Worm (Caenorhabditis elegans) whole organism, early embryonic: Measurements from ENCODE around the gene fbxl-1.

Experiments
- B0310.2 ChIP-seq: sonication (generic microtip); optimal IDR thresholded peaks from 2 replicates; lab custom pipeline; 2016; ENCODE audit warnings: mild to moderate bottlenecking, missing genetic modification characterization, missing compliant biosample characterization
- F13C5.2 ChIP-seq: sonication (generic microtip); optimal IDR thresholded peaks from 2 replicates; lab custom pipeline; 2017; ENCODE audit warnings: mild to moderate bottlenecking, missing genetic modification characterization, inconsistent platforms, missing compliant biosample characterization
- aly-1 ChIP-seq: sonication (generic microtip); optimal IDR thresholded peaks from 2 replicates; lab custom pipeline; 2016; ENCODE audit warnings: missing genetic modification characterization, missing compliant biosample characterization
- ama-1 ChIP-seq: fragments of 150-350 bp; optimal IDR thresholded peaks from 2 replicates; lab custom pipeline; 2014
- ceh-13 ChIP-seq: fragments of 200-800 bp; sonication (Bioruptor generic); optimal IDR thresholded peaks from 2 replicates; lab custom pipeline; 2018; ENCODE audit warnings: mild to moderate bottlenecking, missing genetic modification characterization, missing compliant biosample characterization
- ceh-36 ChIP-seq: sonication (generic microtip); optimal IDR thresholded peaks from 2 replicates; lab custom pipeline; 2016; ENCODE audit warnings: missing genetic modification characterization, inconsistent platforms, missing compliant biosample characterization
- ets-7 ChIP-seq: sonication (generic microtip); optimal IDR thresholded peaks from 2 replicates; lab custom pipeline; 2016; ENCODE audit warnings: missing genotype, missing genetic modification characterization, missing compliant biosample characterization
- flt-1 ChIP-seq: fragments of 200-800 bp; sonication (Bioruptor generic); IDR thresholded peaks from 2 replicates; pipeline ENCODE4 v1.3.6; 2022; ENCODE audit warnings: missing genetic modification characterization, missing compliant biosample characterization
- hmbx-1 ChIP-seq: sonication (generic microtip); optimal IDR thresholded peaks from 2 replicates; lab custom pipeline; 2016; ENCODE audit warnings: mild to moderate bottlenecking, missing genetic modification characterization, missing compliant biosample characterization
- hmg-4 ChIP-seq: fragments of 200-800 bp; sonication (Bioruptor generic); optimal IDR thresholded peaks from 2 replicates; lab custom pipeline; 2018; ENCODE audit warnings: mild to moderate bottlenecking, missing genetic modification characterization, missing compliant biosample characterization
- hnd-1 ChIP-seq: sonication (generic microtip); optimal IDR thresholded peaks from 2 replicates; lab custom pipeline; 2016; ENCODE audit warnings: missing genetic modification characterization, missing compliant biosample characterization
- pes-1 ChIP-seq: fragments of 200-800 bp; sonication (Bioruptor generic); IDR thresholded peaks from 2 replicates; pipeline ENCODE4 v1.3.6; 2022; ENCODE audit warnings: missing genetic modification reagents, missing genetic modification characterization, missing compliant biosample characterization
- scrt-1 ChIP-seq: fragments of 200-800 bp; sonication (Bioruptor generic); IDR thresholded peaks from 2 replicates; pipeline ENCODE4 v1.3.6; 2022; ENCODE audit warnings: missing genetic modification characterization, missing compliant biosample characterization
- sea-1 ChIP-seq: fragments of 200-800 bp; sonication (Bioruptor generic); conservative IDR thresholded peaks from 2 replicates; pipeline ENCODE4 v1.3.6; 2022; ENCODE audit warnings: missing genetic modification characterization, missing compliant biosample characterization
- tbx-11 ChIP-seq: fragments of 200-800 bp; sonication (Bioruptor generic); IDR thresholded peaks from 2 replicates; pipeline ENCODE4 v1.3.6; 2022; ENCODE audit warnings: missing genetic modification characterization, missing compliant biosample characterization
- tbx-37 ChIP-seq: fragments of 200-800 bp; sonication (Bioruptor generic); conservative IDR thresholded peaks from 2 replicates; pipeline ENCODE4 v1.3.6; 2022; ENCODE audit warnings: missing genetic modification reagents, missing genetic modification characterization, missing compliant biosample characterization
- tra-4 ChIP-seq: sonication (generic microtip); optimal IDR thresholded peaks from 2 replicates; lab custom pipeline; 2017; ENCODE audit warnings: missing genetic modification characterization, missing compliant biosample characterization

The fbxl-1 gene

ce11 chrIII:8247051-8247450, 19.4 kb downstream of the fbxl-1 start, which contains the start of gene C02F5.13:
C02F5.13 (plus strand) TSS chrIII:8247351.
- TF ChIP-seq pes-1 (GFP tag; lab: Robert Waterston, UW) (no peak), hmg-4 (GFP tag; lab: Kevin White, UChicago) (no peak), scrt-1 (no peak), B0310.2 (tag; lab: Kevin White, UChicago) (no peak), tbx-37 (GFP tag; lab: Robert Waterston, UW) (no peak), ceh-13 (no peak), hmbx-1 (no peak), ets-7 (tag; lab: Kevin White, UChicago) (no peak), tra-4 (tag; lab: Kevin White, UChicago) (no peak), aly-1 (tag; lab: Kevin White, UChicago) (no peak), hnd-1 (no peak), ceh-36 (no peak), flt-1 (GFP tag; lab: Robert Waterston, UW) (no peak), tbx-11 (GFP tag; lab: Robert Waterston, UW) (no peak), sea-1 (GFP tag; lab: Robert Waterston, UW) (no peak), F13C5.2 (tag; lab: Kevin White, UChicago) (no peak), ama-1 (lab: Kevin White, UChicago) (no peak)

- TF ChIP-seq tbx-37 (GFP tag; lab: Robert Waterston, UW) (no peak), ama-1 (lab: Kevin White, UChicago) (no peak), ceh-13 (no peak), ets-7 (tag; lab: Kevin White, UChicago) (no peak), F13C5.2 (tag; lab: Kevin White, UChicago) (no peak), pes-1 (GFP tag; lab: Robert Waterston, UW) (no peak), ceh-36 (no peak), B0310.2 (tag; lab: Kevin White, UChicago) (no peak), scrt-1 (no peak)
These were observed 21.8 kb downstream of the fbxl-1 start, which contains the start of the genes C02F5.10 and C02F5.2 for ce11 chrIII:8249381-8249780. C02F5.10 (minus strand) TSS chrIII:8249481. C02F5.2 (plus strand) TSS chrIII:8249619.

ce11 chrIII:8250007-8250683, 22.5 kb downstream of the fbxl-1 start, which contains the start of gene knl-1:
knl-1 (plus strand) TSS chrIII:8250632.
- TF ChIP-seq hmbx-1 (no peak), sea-1 (GFP tag; lab: Robert Waterston, UW) (no peak), F13C5.2 (tag; lab: Kevin White, UChicago) (peak; percentile 51), hmg-4 (GFP tag; lab: Kevin White, UChicago) (peak; percentile 54)

ce11 chrIII:8254938-8255337, 27.3 kb downstream of the fbxl-1 start, which contains the start of gene F09G8.5:
F09G8.5 (plus strand) TSS chrIII:8254975.
- TF ChIP-seq sea-1 (GFP tag; lab: Robert Waterston, UW): no peak
- TF ChIP-seq ceh-36: no peak
- no peak for TF ChIP-seq tbx-11 (GFP tag; lab: Robert Waterston, UW)
- TF ChIP-seq hnd-1: no peak
- TF ChIP-seq ets-7 (tag; lab: Kevin White, UChicago): no peak
- TF ChIP-seq tbx-37 (GFP tag; lab: Robert Waterston, UW): no peak
- no peak for TF ChIP-seq B0310.2 (tag; lab: Kevin White, UChicago)
- TF ChIP-seq ama-1 (lab: Kevin White, UChicago): no peak

ce11 chrIII:8258045-8258444, 30.4 kb downstream of the fbxl-1 start, which contains the start of gene ncr-2:
ncr-2 (plus strand) TSS chrIII:8258345.
- TF ChIP-seq tbx-37 (GFP tag; lab: Robert Waterston, UW) (no peak), hnd-1 (no peak), ceh-13 (no peak), hmg-4 (GFP tag; lab: Kevin White, UChicago) (no peak), pes-1 (GFP tag; lab: Robert Waterston, UW) (no peak)

- TF ChIP-seq ets-7 (tag; lab: Kevin White, UChicago): no peak
- no peak for TF ChIP-seq hmg-4 (GFP tag; lab: Kevin White, UChicago)
These were observed 35.0 kb downstream of the fbxl-1 start for ce11 chrIII:8262599-8262998.

- TF ChIP-seq tbx-11 (GFP tag; lab: Robert Waterston, UW): no peak
- TF ChIP-seq hmg-4 (GFP tag; lab: Kevin White, UChicago): no peak
- no peak for TF ChIP-seq hmbx-1
- no peak for TF ChIP-seq F13C5.2 (tag; lab: Kevin White, UChicago)
- no peak for TF ChIP-seq ceh-36
- TF ChIP-seq ets-7 (tag; lab: Kevin White, UChicago): no peak
- no peak for TF ChIP-seq ama-1 (lab: Kevin White, UChicago)
These were observed 35.7 kb downstream of the fbxl-1 start, which contains the start of gene col-91 for ce11 chrIII:8263377-8263776. col-91 (minus strand) TSS chrIII:8263664.

ce11 chrIII:8265753-8266152, 38.1 kb downstream of the fbxl-1 start, which contains the start of gene mrps-9:
mrps-9 (plus strand) TSS chrIII:8266062.
- TF ChIP-seq aly-1 (tag; lab: Kevin White, UChicago) (no peak), tbx-37 (GFP tag; lab: Robert Waterston, UW) (no peak), flt-1 (GFP tag; lab: Robert Waterston, UW) (no peak), ceh-36 (no peak), tra-4 (tag; lab: Kevin White, UChicago) (no peak), hmbx-1 (no peak), B0310.2 (tag; lab: Kevin White, UChicago) (no peak), ets-7 (tag; lab: Kevin White, UChicago) (no peak), ama-1 (lab: Kevin White, UChicago) (no peak), hnd-1 (no peak), tbx-11 (GFP tag; lab: Robert Waterston, UW) (no peak), pes-1 (GFP tag; lab: Robert Waterston, UW) (no peak), scrt-1 (no peak), hmg-4 (GFP tag; lab: Kevin White, UChicago) (no peak), F13C5.2 (tag; lab: Kevin White, UChicago) (no peak), ceh-13 (no peak), sea-1 (GFP tag; lab: Robert Waterston, UW) (no peak)
